Worm (Caenorhabditis elegans) whole organism, late embryonic: Measurements from ENCODE around the gene aqp-2.

ENCODE experiments used
- ama-1 ChIP-seq: fragments of 150-350 bp; optimal IDR thresholded peaks from 2 replicates; lab custom pipeline; 2014
- fkh-10 ChIP-seq: fragments of 150-350 bp; optimal IDR thresholded peaks from 2 replicates; lab custom pipeline; 2014; ENCODE audit warnings: missing biosample characterization, missing genetic modification reagents, missing genetic modification characterization
- nfya-1 ChIP-seq: sonication (generic microtip); optimal IDR thresholded peaks from 2 replicates; lab custom pipeline; 2017; ENCODE audit warnings: missing genetic modification characterization, mild to moderate bottlenecking, missing compliant biosample characterization, antibody characterized with exemption, moderate library complexity
- nhr-11 ChIP-seq: fragments of 150-350 bp; optimal IDR thresholded peaks from 2 replicates; lab custom pipeline; 2014; ENCODE audit warnings: missing biosample characterization, missing genetic modification characterization

DNA sequence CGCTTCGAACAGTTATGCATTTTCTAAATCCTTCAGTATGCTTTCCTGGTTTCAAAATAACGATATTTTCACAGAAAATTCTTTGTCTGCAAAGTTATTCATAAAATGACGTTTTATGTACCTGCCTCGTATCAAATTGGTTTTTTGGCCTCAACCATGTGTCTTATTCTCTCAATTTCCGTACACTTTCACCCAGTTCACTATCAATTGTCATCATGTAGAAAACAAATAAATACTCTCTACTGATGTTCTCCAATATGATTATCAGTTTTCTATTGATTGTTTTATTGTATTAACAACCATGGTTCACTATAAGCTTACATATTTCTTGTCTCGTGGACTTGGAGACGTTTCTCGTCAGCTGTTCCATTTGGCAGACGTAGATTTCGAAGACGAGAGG, 30.5 kb downstream of the aqp-2 start, which contains the start of gene gst-13:
- TF ChIP-seq ama-1 (no peak), nhr-11 (tag; lab: Kevin White, UChicago) (no peak), nfya-1 (tag; lab: Kevin White, UChicago) (no peak), fkh-10 (GFP tag; lab: Kevin White, UChicago) (no peak)
